Fruit fly (Drosophila melanogaster): ENCODE results near the gene ZAP3.

ZAP3 gene

dm6 chrX:10082950-10083253, 610 bp upstream of the ZAP3 start, which contains the start of gene CG2972:
TSS of gene CG2972 (plus strand) at chrX:10083154.
- no peak for TF ChIP-seq pdm3 (GFP tag; optimal IDR thresholded peaks at IDR 0.05)
- TF ChIP-seq CG6276 (GFP tag; optimal IDR thresholded peaks at IDR 0.05) = no peak
- TF ChIP-seq CG8632 (GFP tag; optimal IDR thresholded peaks at IDR 0.05) = no peak
- no peak for TF ChIP-seq CG9139 (GFP tag; optimal IDR thresholded peaks at IDR 0.05)
- TF ChIP-seq fd85E (GFP tag; optimal IDR thresholded peaks at IDR 0.05) = no peak
- TF ChIP-seq fkh (GFP tag; optimal IDR thresholded peaks at IDR 0.05) = no peak
- TF ChIP-seq CG6163 (GFP tag; IDR thresholded peaks at IDR 0.05) = no peak
- TF ChIP-seq Sox14 (GFP tag; optimal IDR thresholded peaks at IDR 0.05) = no peak
- TF ChIP-seq CG4318 (GFP tag; optimal IDR thresholded peaks at IDR 0.05) = no peak
- no peak for TF ChIP-seq CG11762 (GFP tag; optimal IDR thresholded peaks at IDR 0.05; ENCODE audit: insufficient read depth)
- TF ChIP-seq fd59A (GFP tag; optimal IDR thresholded peaks at IDR 0.05) = no peak
- TF ChIP-seq vri (GFP tag; optimal IDR thresholded peaks at IDR 0.05) = no peak
- no peak for TF ChIP-seq CG1621 (tag; optimal IDR thresholded peaks at IDR 0.05)
- TF ChIP-seq Smox (GFP tag; optimal IDR thresholded peaks at IDR 0.05) = no peak
- no peak for TF ChIP-seq eg (GFP tag; IDR thresholded peaks at IDR 0.05)

dm6 chrX:10071516-10071915, 10.8 kb downstream of the ZAP3 start:
- no peak for TF ChIP-seq CG10631 (GFP tag; optimal IDR thresholded peaks at IDR 0.05)
- TF ChIP-seq achi (GFP tag; optimal IDR thresholded peaks at IDR 0.05) = no peak
- TF ChIP-seq CG34406 (GFP tag; optimal IDR thresholded peaks at IDR 0.05) = no peak
- TF ChIP-seq CG4318 (GFP tag; optimal IDR thresholded peaks at IDR 0.05) = no peak
- TF ChIP-seq Eip75B (GFP tag; optimal IDR thresholded peaks at IDR 0.05) = no peak

- TF ChIP-seq CG10669 (GFP tag; optimal IDR thresholded peaks at IDR 0.05) (no peak), Sox102F (GFP tag; optimal IDR thresholded peaks at IDR 0.05) (no peak), CG10631 (GFP tag; optimal IDR thresholded peaks at IDR 0.05) (no peak), CG34406 (GFP tag; optimal IDR thresholded peaks at IDR 0.05) (no peak), CG1621 (tag; optimal IDR thresholded peaks at IDR 0.05) (no peak), fd85E (GFP tag; optimal IDR thresholded peaks at IDR 0.05) (no peak), salr (GFP tag; optimal IDR thresholded peaks at IDR 0.05) (no peak), CG32006 (GFP tag; optimal IDR thresholded peaks at IDR 0.05) (no peak), CG15336 (GFP tag; IDR thresholded peaks at IDR 0.05) (no peak), CG6163 (GFP tag; IDR thresholded peaks at IDR 0.05) (no peak), fd59A (GFP tag; optimal IDR thresholded peaks at IDR 0.05) (no peak), vri (GFP tag; optimal IDR thresholded peaks at IDR 0.05) (no peak), CG4318 (GFP tag; optimal IDR thresholded peaks at IDR 0.05) (no peak), dac (GFP tag; optimal IDR thresholded peaks at IDR 0.05) (no peak), net (GFP tag; optimal IDR thresholded peaks at IDR 0.05) (no peak), CG8119 (GFP tag; IDR thresholded peaks at IDR 0.05) (no peak), Eip75B (GFP tag; optimal IDR thresholded peaks at IDR 0.05) (no peak), Sox14 (GFP tag; optimal IDR thresholded peaks at IDR 0.05) (no peak)
Measured at dm6 chrX:10070325-10070931, 11.9 kb downstream of the ZAP3 start, which contains the start of gene CG15312. TSS of gene CG15312 (minus strand) at chrX:10070868.

dm6 chrX:10067528-10067927, 14.8 kb downstream of the ZAP3 start:
- TF ChIP-seq spab (GFP tag; optimal IDR thresholded peaks at IDR 0.05) (peak; percentile 57), CG8632 (GFP tag; optimal IDR thresholded peaks at IDR 0.05) (peak; percentile 55), CG4318 (GFP tag; optimal IDR thresholded peaks at IDR 0.05) (peak; percentile 38), fd85E (GFP tag; optimal IDR thresholded peaks at IDR 0.05) (no peak), net (GFP tag; optimal IDR thresholded peaks at IDR 0.05) (peak; percentile 57), CG9139 (GFP tag; optimal IDR thresholded peaks at IDR 0.05) (peak; percentile 33), dac (GFP tag; optimal IDR thresholded peaks at IDR 0.05) (no peak), CG11762 (GFP tag; optimal IDR thresholded peaks at IDR 0.05; ENCODE audit: insufficient read depth) (peak; percentile 30), CG3919 (GFP tag; optimal IDR thresholded peaks at IDR 0.05) (peak; percentile 64), vri (GFP tag; optimal IDR thresholded peaks at IDR 0.05) (peak; percentile 41), CG3032 (tag; optimal IDR thresholded peaks at IDR 0.05) (peak; percentile 45), pdm3 (GFP tag; optimal IDR thresholded peaks at IDR 0.05) (peak; percentile 67), acj6 (GFP tag; optimal IDR thresholded peaks at IDR 0.05) (peak; percentile 68), CG34406 (GFP tag; optimal IDR thresholded peaks at IDR 0.05) (peak; percentile 42), CG11902 (GFP tag; optimal IDR thresholded peaks at IDR 0.05) (peak; percentile 44), topi (GFP tag; optimal IDR thresholded peaks at IDR 0.05) (peak; percentile 53), CG1621 (tag; optimal IDR thresholded peaks at IDR 0.05) (peak; percentile 65), CG10631 (GFP tag; optimal IDR thresholded peaks at IDR 0.05) (peak; percentile 53), eg (GFP tag; IDR thresholded peaks at IDR 0.05) (peak; percentile 58; the same call in 1 of the 3 replicates), CG6808 (GFP tag; optimal IDR thresholded peaks at IDR 0.05) (peak; percentile 31), CG11294 (GFP tag; IDR thresholded peaks at IDR 0.05) (0 out of 2 replicates have a peak, but pooled peaks have one; percentile 31), CG32006 (GFP tag; optimal IDR thresholded peaks at IDR 0.05) (peak; percentile 62), Gug (GFP tag; IDR thresholded peaks at IDR 0.05) (peak; percentile 42), CG10669 (GFP tag; optimal IDR thresholded peaks at IDR 0.05) (peak; percentile 70), Smox (GFP tag; optimal IDR thresholded peaks at IDR 0.05) (peak; percentile 61), CG8319 (GFP tag; optimal IDR thresholded peaks at IDR 0.05) (peak; percentile 22), Eip78C (GFP tag) (peak; percentile 80), achi (GFP tag; optimal IDR thresholded peaks at IDR 0.05) (peak; percentile 60), CG31627 (GFP tag; optimal IDR thresholded peaks at IDR 0.05) (peak; percentile 59), svp (GFP tag) (peak; percentile 80), OdsH (GFP tag; optimal IDR thresholded peaks at IDR 0.05) (peak; percentile 65)

Data from whole organism, prepupa.